Fruit fly (Drosophila melanogaster): ENCODE data around the gene CG4565.

DNA sequence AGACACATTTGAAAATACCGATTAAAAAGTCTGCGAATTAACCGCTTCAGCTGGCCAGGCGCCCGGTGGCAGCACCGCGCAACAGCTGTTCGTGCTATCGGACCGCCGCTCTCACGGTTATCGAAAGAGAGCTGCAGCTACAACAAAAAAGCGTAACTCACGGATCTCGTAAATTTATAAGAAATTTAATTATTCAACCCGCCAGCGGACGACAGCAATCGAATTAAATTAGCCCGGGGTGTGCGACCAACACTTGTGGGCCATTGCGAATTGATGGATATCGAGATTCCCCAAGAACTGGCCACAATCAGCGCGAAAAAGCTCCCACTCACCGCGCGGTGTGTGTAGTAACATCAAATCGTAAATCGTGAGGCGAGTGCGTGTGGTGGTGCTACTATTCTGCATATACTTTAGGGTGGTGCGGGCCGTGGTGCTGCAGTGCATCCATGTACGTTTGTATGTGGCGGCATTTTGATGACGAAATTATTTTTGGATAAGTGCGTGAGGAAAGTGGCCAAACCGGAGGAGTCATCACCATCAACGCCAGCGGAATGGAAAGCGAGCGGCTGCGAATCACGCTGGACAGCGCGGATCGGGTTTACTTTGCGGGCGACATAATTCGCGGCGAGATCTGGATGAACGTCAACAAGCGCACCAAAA lies 33.0 kb downstream of the CG4565 start, which contains the start of gene Leash:
- TF ChIP-seq NC2α (GFP tag; optimal IDR thresholded peaks at IDR 0.05) (no peak), Scr (GFP tag; IDR thresholded peaks at IDR 0.05; ENCODE audit: partially characterized antibody) (peak; percentile 49), aop (GFP tag; IDR thresholded peaks at IDR 0.05) (no peak), CG17829 (tag; optimal IDR thresholded peaks at IDR 0.05) (no peak), lbe (GFP tag; optimal IDR thresholded peaks at IDR 0.05) (no peak), CG5953 (GFP tag; IDR thresholded peaks at IDR 0.05) (no peak), yki (optimal IDR thresholded peaks at IDR 0.05) (no peak), Ravus (GFP tag; IDR thresholded peaks at IDR 0.05) (no peak), z (GFP tag; IDR thresholded peaks at IDR 0.05) (no peak), CG1603 (tag; optimal IDR thresholded peaks at IDR 0.05) (no peak), lov (optimal IDR thresholded peaks at IDR 0.05) (no peak), lov (GFP tag; IDR thresholded peaks at IDR 0.05) (no peak)

Measured in whole organism, embryonic.